Fruit fly (Drosophila melanogaster): ENCODE results near the gene CG7564.

The CG7564 gene

dm6 chr3L:17529511-17530194 lies 15.6 kb downstream of the CG7564 start, which contains the start of the genes Edc3 and Nedd4:
TSS of gene Edc3 (minus strand) at chr3L:17529861.
TSS of gene Nedd4 (plus strand) at chr3L:17530081.
- TF ChIP-seq CG8478 (optimal IDR thresholded peaks at IDR 0.05) (no peak), CTCF (optimal IDR thresholded peaks at IDR 0.05) (no peak)

- TF ChIP-seq CG8478 (optimal IDR thresholded peaks at IDR 0.05), result no peak
- no peak for TF ChIP-seq CTCF (optimal IDR thresholded peaks at IDR 0.05)
These were observed 16.5 kb downstream of the CG7564 start for dm6 chr3L:17530471-17531149.

- TF ChIP-seq CTCF (optimal IDR thresholded peaks at IDR 0.05), result no peak
- TF ChIP-seq CG8478 (optimal IDR thresholded peaks at IDR 0.05), result no peak
These were observed 17.3 kb downstream of the CG7564 start for dm6 chr3L:17531397-17531796.

DNA sequence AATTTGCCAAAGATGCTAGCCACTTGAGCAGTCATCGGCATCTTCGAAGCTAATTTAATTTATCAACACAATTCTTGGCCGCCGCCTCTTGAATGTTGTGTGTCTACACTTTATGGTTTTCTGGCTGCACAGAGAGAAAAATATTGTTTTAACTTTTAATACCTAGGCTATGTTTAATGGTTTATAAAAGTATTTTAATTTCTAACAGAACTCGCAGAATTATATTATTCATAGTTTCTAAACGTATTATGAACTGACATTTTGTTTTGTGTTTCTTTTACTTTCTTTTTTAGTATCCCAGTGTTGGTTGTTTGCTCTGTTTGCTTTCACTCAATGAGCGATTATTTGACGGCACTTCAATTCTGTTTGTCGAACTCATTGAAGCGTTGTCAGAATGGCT lies 18.1 kb downstream of the CG7564 start:
- TF ChIP-seq CG8478 (optimal IDR thresholded peaks at IDR 0.05), result no peak
- TF ChIP-seq CTCF (optimal IDR thresholded peaks at IDR 0.05), result no peak

DNA sequence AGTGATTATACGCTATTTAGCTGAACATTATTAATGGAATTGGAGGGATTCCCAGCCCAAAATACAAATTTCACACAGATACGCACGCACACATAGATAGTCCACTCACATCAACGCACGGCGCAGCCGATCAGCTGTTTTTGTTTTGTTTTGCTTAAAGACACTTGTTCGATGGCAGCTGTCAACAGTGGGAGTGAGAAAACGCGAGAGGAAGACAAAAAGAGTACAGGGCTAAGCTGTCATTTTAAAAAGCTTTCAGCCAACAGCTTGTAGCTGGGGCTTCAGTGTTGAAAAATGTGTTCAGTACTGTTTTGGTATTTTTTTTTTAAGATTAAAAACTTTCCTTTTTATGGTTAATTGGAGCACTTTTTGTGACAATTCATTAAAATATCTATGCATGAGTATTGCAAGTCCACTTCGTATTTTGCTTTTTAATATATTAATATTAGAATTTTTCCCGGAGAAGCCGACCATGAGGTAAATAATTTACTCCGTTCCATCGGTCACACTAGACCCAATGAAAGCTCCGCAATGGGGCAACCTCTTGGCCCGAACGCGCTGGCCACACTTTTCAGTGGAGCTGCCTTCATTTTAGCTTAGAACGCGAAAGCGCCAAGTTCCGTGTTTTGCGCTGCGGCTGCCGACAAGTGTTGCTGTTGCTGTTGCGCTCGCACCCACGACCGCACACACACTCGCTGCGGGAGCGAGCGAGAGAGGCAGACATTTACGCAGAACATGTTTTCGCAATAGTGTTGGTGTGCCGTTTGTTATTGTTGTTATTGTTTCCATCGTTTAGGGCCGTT lies 19.0 kb downstream of the CG7564 start:
- no peak for TF ChIP-seq CTCF (optimal IDR thresholded peaks at IDR 0.05)
- no peak for TF ChIP-seq CG8478 (optimal IDR thresholded peaks at IDR 0.05)

DNA sequence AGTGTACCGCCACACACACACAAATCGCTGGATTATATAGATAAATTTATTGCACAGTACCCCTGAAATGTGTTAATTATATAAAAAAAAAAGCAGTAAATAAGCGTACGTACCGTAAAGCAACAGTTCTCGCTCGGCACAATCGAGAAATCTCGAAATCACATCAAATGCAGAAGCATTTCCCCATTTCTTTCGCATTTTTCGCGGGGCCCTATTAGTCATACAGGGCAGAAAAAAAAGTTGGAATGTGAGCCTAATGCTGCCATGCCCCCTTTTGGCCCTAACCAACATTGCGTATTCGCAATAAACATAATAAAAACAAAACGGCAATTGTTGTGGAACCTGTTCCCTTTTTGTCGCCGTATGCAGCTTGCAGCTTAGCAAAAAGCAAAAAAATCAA lies 19.6 kb downstream of the CG7564 start:
- no peak for TF ChIP-seq CG8478 (optimal IDR thresholded peaks at IDR 0.05)
- no peak for TF ChIP-seq CTCF (optimal IDR thresholded peaks at IDR 0.05)

DNA sequence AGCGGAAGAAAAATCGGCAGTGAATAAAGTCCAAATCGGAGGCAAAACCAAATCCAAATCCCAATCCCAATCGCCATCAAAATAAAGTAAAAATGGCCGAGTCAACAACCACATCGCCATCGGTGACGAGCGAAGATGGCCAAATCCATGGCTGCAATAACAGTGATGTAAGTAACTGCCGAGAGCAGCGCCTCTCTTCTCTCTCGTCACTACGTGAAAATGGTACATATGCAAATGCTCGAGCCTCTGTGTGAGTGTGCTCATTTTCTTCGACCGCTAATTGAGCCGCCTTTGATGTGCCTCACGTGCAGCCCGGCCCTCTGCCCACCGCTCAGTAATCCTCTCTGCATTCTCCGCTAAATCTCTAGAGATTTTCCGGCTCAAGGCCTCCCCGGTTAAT lies 20.3 kb downstream of the CG7564 start:
- TF ChIP-seq CG8478 (optimal IDR thresholded peaks at IDR 0.05) (no peak), CTCF (optimal IDR thresholded peaks at IDR 0.05) (no peak)

DNA sequence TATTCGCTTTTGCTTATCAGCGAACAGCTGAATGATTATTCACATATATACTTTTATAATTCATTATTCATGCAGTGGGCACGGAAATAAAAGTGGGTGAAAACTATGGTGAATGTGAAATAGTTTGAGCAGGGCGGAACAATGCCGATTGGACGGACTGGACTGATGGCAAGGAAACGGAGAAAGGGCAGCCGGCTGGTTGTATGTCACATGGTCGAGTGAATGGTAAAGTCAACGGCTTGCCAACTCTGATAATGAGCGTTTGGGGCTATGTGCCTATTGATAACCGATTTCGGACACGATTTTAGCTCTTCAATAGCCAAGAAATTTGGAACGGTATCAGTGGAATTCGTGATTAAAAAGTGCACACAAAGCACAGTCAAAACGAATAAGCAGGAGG lies 21.7 kb downstream of the CG7564 start:
- TF ChIP-seq CG8478 (optimal IDR thresholded peaks at IDR 0.05) (no peak), CTCF (optimal IDR thresholded peaks at IDR 0.05) (no peak)

DNA sequence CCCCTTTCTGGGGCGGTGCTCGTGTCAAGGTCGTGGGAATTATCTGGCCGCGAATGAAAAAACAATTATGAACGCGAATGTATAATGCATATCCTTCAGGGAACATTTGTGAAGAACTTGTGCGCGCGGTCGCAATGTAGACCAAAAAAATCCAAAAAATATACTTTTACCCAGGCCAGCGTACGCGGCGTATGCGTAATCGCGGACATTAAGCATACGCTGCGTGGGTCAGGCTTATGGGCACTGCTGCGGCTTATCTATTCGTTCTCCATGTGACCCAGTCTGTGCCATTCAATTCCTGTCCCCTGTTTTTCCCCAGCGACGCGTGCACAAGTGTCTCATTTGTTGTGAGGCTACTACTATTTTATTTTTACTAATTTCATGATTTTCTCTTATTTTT lies 24.2 kb downstream of the CG7564 start:
- TF ChIP-seq CTCF (optimal IDR thresholded peaks at IDR 0.05) (no peak), CG8478 (optimal IDR thresholded peaks at IDR 0.05) (no peak)

- TF ChIP-seq CG8478 (optimal IDR thresholded peaks at IDR 0.05) (no peak), CTCF (optimal IDR thresholded peaks at IDR 0.05) (no peak)
These were observed 24.8 kb downstream of the CG7564 start for dm6 chr3L:17538907-17539306.

dm6 chr3L:17540004-17540403 lies 25.9 kb downstream of the CG7564 start:
- TF ChIP-seq CTCF (optimal IDR thresholded peaks at IDR 0.05) (no peak), CG8478 (optimal IDR thresholded peaks at IDR 0.05) (no peak)

- TF ChIP-seq CG8478 (optimal IDR thresholded peaks at IDR 0.05) (no peak), CTCF (optimal IDR thresholded peaks at IDR 0.05) (no peak)
These were observed 35.2 kb downstream of the CG7564 start, which contains the start of the genes Jon74E and CG7542 for dm6 chr3L:17549049-17549876. TSS of gene Jon74E (minus strand) at chr3L:17549127. TSS of gene CG7542 (plus strand) at chr3L:17549826.

DNA sequence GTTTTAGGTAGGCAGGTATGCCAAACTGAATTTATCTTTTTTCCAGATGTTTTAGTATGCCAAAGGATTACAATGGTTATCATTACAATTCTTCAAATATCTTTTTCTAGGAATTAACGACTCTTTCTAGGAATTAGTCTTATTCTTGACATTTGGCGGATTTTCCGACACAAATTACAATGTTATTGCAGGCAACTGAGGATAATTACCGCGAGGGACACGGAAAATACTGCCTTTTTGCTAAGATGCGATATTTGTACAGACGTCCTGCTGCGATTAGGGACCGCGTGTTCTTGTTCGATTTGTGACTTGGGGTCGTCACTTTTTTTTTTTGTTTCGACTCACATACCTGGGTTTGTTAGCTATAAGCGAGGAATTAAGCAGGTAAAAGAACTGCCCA lies 41.7 kb downstream of the CG7564 start:
- TF ChIP-seq CG8478 (optimal IDR thresholded peaks at IDR 0.05), result no peak
- TF ChIP-seq CTCF (optimal IDR thresholded peaks at IDR 0.05), result no peak

DNA sequence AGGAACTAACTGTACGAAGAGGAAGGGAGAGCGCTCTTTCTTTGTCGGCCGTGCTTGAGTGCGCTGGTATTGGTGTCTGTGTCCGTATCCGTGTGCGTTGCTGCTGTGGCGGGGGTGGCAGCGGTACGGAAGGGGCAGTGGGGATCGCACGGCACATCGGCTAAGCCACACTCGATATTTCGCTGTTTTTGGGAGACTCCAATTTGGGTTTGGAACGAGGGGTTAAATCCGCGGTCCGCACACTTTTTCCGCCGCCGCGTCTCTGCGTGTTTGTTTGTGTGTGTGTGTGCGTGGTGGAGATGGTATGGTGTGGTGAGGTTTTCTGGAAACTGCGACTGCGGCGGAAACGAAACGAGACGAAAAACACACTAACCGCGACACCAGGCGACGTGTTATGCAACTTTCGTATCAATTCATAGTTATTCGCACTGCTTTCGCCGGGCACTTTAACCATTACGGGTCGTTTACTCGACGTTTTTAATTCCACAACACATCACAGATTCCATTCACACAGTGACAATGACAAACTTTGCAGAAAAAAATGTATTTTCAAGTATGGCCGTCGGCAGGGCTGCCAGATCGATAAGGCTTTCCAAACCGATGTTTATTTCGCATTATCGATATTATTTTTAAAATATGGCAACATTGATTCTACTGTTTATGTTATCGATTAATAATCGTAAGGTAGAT lies 43.3 kb downstream of the CG7564 start, which contains the start of gene CycT:
Gene CycT, minus strand, starts transcription at position 574 of the 690 bp plus-strand sequence.
- TF ChIP-seq CG8478 (optimal IDR thresholded peaks at IDR 0.05), result no peak

All from S2 (cell line).